Worm (Caenorhabditis elegans) whole organism, L1 larva: Measurements from ENCODE around the gene hpo-10.
A peak's percentile ranks its signal among the peaks of the same experiment; 100 is the strongest.

Experiments used
- C04F5.9 ChIP-seq: sonication (generic microtip); optimal IDR thresholded peaks from 2 replicates; lab custom pipeline; 2016; ENCODE audit warnings: missing genetic modification characterization, missing compliant biosample characterization
- C16A3.4 ChIP-seq: fragments of 150-350 bp; optimal IDR thresholded peaks from 2 replicates; lab custom pipeline; 2014; ENCODE audit warnings: missing biosample characterization, missing genetic modification characterization
- F16B12.6 ChIP-seq: fragments of 150-350 bp; optimal IDR thresholded peaks from 2 replicates; lab custom pipeline; 2014; ENCODE audit warnings: missing biosample characterization, missing genetic modification characterization
- aha-1 ChIP-seq: fragments of 150-350 bp; optimal IDR thresholded peaks from 2 replicates; lab custom pipeline; 2014; ENCODE audit warnings: missing biosample characterization, missing genetic modification characterization
- alr-1 ChIP-seq: fragments of 200-800 bp; sonication (Bioruptor generic); optimal IDR thresholded peaks from 2 replicates; lab custom pipeline; 2018; ENCODE audit warnings: borderline replicate concordance, mild to moderate bottlenecking, missing genetic modification characterization, missing compliant biosample characterization
- aly-2 ChIP-seq: fragments of 150-350 bp; optimal IDR thresholded peaks from 2 replicates; lab custom pipeline; 2014; ENCODE audit warnings: missing biosample characterization, missing genetic modification characterization
- blmp-1 ChIP-seq: fragments of 150-350 bp; optimal IDR thresholded peaks from 2 replicates; lab custom pipeline; 2014; ENCODE audit warnings: missing biosample characterization, missing genetic modification characterization
- ceh-82 ChIP-seq, 3 experiments: fragments of 150-350 bp in 1 of 3; sonication (generic microtip) in 2 of 3; optimal IDR thresholded peaks; 2 replicates each; lab custom pipeline; 2014 to 2017; ENCODE audit warnings: missing biosample characterization in 3 of 3, missing genetic modification characterization in 3 of 3
- ceh-88 ChIP-seq: fragments of 200-800 bp; sonication (Bioruptor generic); IDR thresholded peaks from 2 replicates; pipeline ENCODE4 v1.3.6; 2022; ENCODE audit warnings: missing genetic modification characterization, missing compliant biosample characterization
- ces-1 ChIP-seq: fragments of 150-350 bp; optimal IDR thresholded peaks from 2 replicates; lab custom pipeline; 2014; ENCODE audit warnings: missing biosample characterization, missing genetic modification reagents, missing genetic modification characterization
- dpl-1 ChIP-seq, 3 experiments: fragments of 150-350 bp in 2 of 3; sonication (generic microtip) in 1 of 3; optimal IDR thresholded peaks; 2 replicates each; lab custom pipeline; 2014 to 2017; ENCODE audit warnings: missing biosample characterization in 3 of 3, missing genetic modification characterization in 3 of 3, missing genetic modification reagents in 3 of 3
- dsc-1 ChIP-seq: sonication (generic microtip); optimal IDR thresholded peaks from 2 replicates; lab custom pipeline; 2016; ENCODE audit warnings: mild to moderate bottlenecking, missing genetic modification characterization, missing compliant biosample characterization
- efl-1 ChIP-seq, 4 experiments: fragments of 150-350 bp; optimal IDR thresholded peaks in 3 of 4; peaks in 1 of 4; 1 replicate in 1 of 4; 2 replicates in 3 of 4; lab custom pipeline; 2014; ENCODE audit warnings: missing biosample characterization in 2 of 4, missing genetic modification characterization in 2 of 4, missing genetic modification reagents in 2 of 4
- elt-2 ChIP-seq: sonication (generic microtip); optimal IDR thresholded peaks from 2 replicates; lab custom pipeline; 2016; ENCODE audit warnings: missing genetic modification characterization, mild to moderate bottlenecking, inconsistent platforms, missing compliant biosample characterization, missing genetic modification reagents
- elt-3 ChIP-seq, 6 experiments: fragments of 150-350 bp in 1 of 6; sonication (generic microtip); optimal IDR thresholded peaks; 2 replicates each; lab custom pipeline; 2017 to 2018; ENCODE audit warnings: missing biosample characterization in 6 of 6, missing genetic modification characterization in 6 of 6, inconsistent platforms in 1 of 6
- ets-5 ChIP-seq: fragments of 200-800 bp; sonication (Bioruptor generic); IDR thresholded peaks from 2 replicates; pipeline ENCODE4 v1.3.6; 2022; ENCODE audit warnings: missing genetic modification characterization, missing compliant biosample characterization
- fkh-8 ChIP-seq: sonication (generic microtip); optimal IDR thresholded peaks from 2 replicates; lab custom pipeline; 2016; ENCODE audit warnings: mild to moderate bottlenecking, missing genetic modification characterization, missing compliant biosample characterization
- fos-1 ChIP-seq: fragments of 150-350 bp; optimal IDR thresholded peaks from 2 replicates; lab custom pipeline; 2014; ENCODE audit warnings: missing biosample characterization, missing genetic modification characterization
- grh-1 ChIP-seq: fragments of 200-800 bp; sonication (Bioruptor generic); IDR thresholded peaks from 2 replicates; pipeline ENCODE4 v1.3.6; 2022; ENCODE audit warnings: missing genetic modification reagents, missing genetic modification characterization, missing compliant biosample characterization
- hlh-17 ChIP-seq: fragments of 200-800 bp; sonication (Bioruptor generic); optimal IDR thresholded peaks from 2 replicates; lab custom pipeline; 2018; ENCODE audit warnings: missing genetic modification characterization, mild to moderate bottlenecking, missing compliant biosample characterization, moderate library complexity, borderline replicate concordance
- hlh-4 ChIP-seq: sonication (generic microtip); optimal IDR thresholded peaks from 2 replicates; lab custom pipeline; 2016; ENCODE audit warnings: mild to moderate bottlenecking, missing genetic modification characterization, missing compliant biosample characterization
- hpl-2 ChIP-seq: fragments of 150-350 bp; optimal IDR thresholded peaks from 2 replicates; lab custom pipeline; 2014; ENCODE audit warnings: missing biosample characterization, missing genetic modification reagents, missing genetic modification characterization
- isw-1 ChIP-seq: fragments of 200-800 bp; sonication (Bioruptor generic); IDR thresholded peaks from 2 replicates; pipeline ENCODE4 v1.3.6; 2022; ENCODE audit warnings: missing genetic modification characterization, missing compliant biosample characterization
- lin-13 ChIP-seq: fragments of 150-350 bp; optimal IDR thresholded peaks from 2 replicates; lab custom pipeline; 2014; ENCODE audit warnings: missing biosample characterization, missing genetic modification reagents, missing genetic modification characterization
- lin-14 ChIP-seq: fragments of 200-800 bp; sonication (Bioruptor generic); optimal IDR thresholded peaks from 2 replicates; lab custom pipeline; 2018; ENCODE audit warnings: mild to moderate bottlenecking, missing genetic modification characterization, moderate library complexity, missing compliant biosample characterization
- lin-15B ChIP-seq: fragments of 150-350 bp; sonication (generic microtip); optimal IDR thresholded peaks from 3 replicates; lab custom pipeline; 2014; ENCODE audit warnings: missing biosample characterization, missing genetic modification characterization
- lir-3 ChIP-seq: sonication (generic microtip); optimal IDR thresholded peaks from 2 replicates; lab custom pipeline; 2016; ENCODE audit warnings: mild to moderate bottlenecking, missing genetic modification characterization, moderate library complexity, missing compliant biosample characterization; ENCODE audit not compliant: poor library complexity
- lsy-2 ChIP-seq, 2 experiments: fragments of 150-350 bp; optimal IDR thresholded peaks; 2 replicates each; lab custom pipeline; 2014; ENCODE audit warnings: missing biosample characterization in 2 of 2, missing genetic modification characterization in 2 of 2
- mdl-1 ChIP-seq, 2 experiments: fragments of 150-350 bp; optimal IDR thresholded peaks; 2 replicates each; lab custom pipeline; 2014 to 2017; ENCODE audit warnings: missing biosample characterization in 2 of 2, missing genetic modification characterization in 2 of 2, inconsistent platforms in 1 of 2
- mep-1 ChIP-seq: fragments of 150-350 bp; optimal IDR thresholded peaks from 2 replicates; lab custom pipeline; 2014; ENCODE audit warnings: missing biosample characterization, missing genetic modification characterization
- nhr-11 ChIP-seq: fragments of 150-350 bp; optimal IDR thresholded peaks from 2 replicates; lab custom pipeline; 2014; ENCODE audit warnings: missing biosample characterization, missing genetic modification characterization
- nhr-12 ChIP-seq: sonication (generic microtip); optimal IDR thresholded peaks from 2 replicates; lab custom pipeline; 2017; ENCODE audit warnings: missing biosample characterization, missing genetic modification characterization
- nhr-19 ChIP-seq: fragments of 200-800 bp; sonication (Bioruptor generic); conservative IDR thresholded peaks from 2 replicates; pipeline ENCODE4 v1.3.6; 2022; ENCODE audit warnings: missing genetic modification characterization, missing compliant biosample characterization
- nhr-20 ChIP-seq: sonication (generic microtip); optimal IDR thresholded peaks from 2 replicates; lab custom pipeline; 2016; ENCODE audit warnings: mild to moderate bottlenecking, missing genetic modification characterization, missing compliant biosample characterization
- nhr-237 ChIP-seq: fragments of 150-350 bp; optimal IDR thresholded peaks from 2 replicates; lab custom pipeline; 2014; ENCODE audit warnings: missing biosample characterization, missing genetic modification characterization
- nhr-28 ChIP-seq: fragments of 150-350 bp; optimal IDR thresholded peaks from 2 replicates; lab custom pipeline; 2014; ENCODE audit warnings: missing biosample characterization, missing genetic modification characterization
- nhr-47 ChIP-seq: sonication (generic microtip); optimal IDR thresholded peaks from 2 replicates; lab custom pipeline; 2016; ENCODE audit warnings: mild to moderate bottlenecking, missing genetic modification characterization, moderate library complexity, missing compliant biosample characterization
- nhr-71 ChIP-seq: sonication (generic microtip); optimal IDR thresholded peaks from 2 replicates; lab custom pipeline; 2016; ENCODE audit warnings: mild to moderate bottlenecking, missing genetic modification characterization, moderate library complexity, missing compliant biosample characterization
- nhr-85 ChIP-seq: sonication (generic microtip); peaks from one replicate; lab custom pipeline; 2016; ENCODE audit warnings: missing genetic modification characterization, inconsistent platforms, missing compliant biosample characterization
- nhr-90 ChIP-seq: sonication (generic microtip); optimal IDR thresholded peaks from 2 replicates; lab custom pipeline; 2016; ENCODE audit warnings: mild to moderate bottlenecking, missing genetic modification characterization, missing compliant biosample characterization; ENCODE audit not compliant: poor library complexity
- pax-3 ChIP-seq: fragments of 200-800 bp; sonication (Bioruptor generic); optimal IDR thresholded peaks from 2 replicates; lab custom pipeline; 2018; ENCODE audit warnings: mild to moderate bottlenecking, missing genetic modification characterization, moderate library complexity, missing compliant biosample characterization
- rnt-1 ChIP-seq: sonication (generic microtip); optimal IDR thresholded peaks from 2 replicates; lab custom pipeline; 2016; ENCODE audit warnings: mild to moderate bottlenecking, missing genetic modification characterization, moderate library complexity, missing compliant biosample characterization
- skn-1 ChIP-seq: fragments of 150-350 bp; optimal IDR thresholded peaks from 2 replicates; lab custom pipeline; 2014; ENCODE audit warnings: missing biosample characterization, missing genetic modification characterization
- snu-23 ChIP-seq: sonication (generic microtip); optimal IDR thresholded peaks from 2 replicates; lab custom pipeline; 2016; ENCODE audit warnings: missing genetic modification characterization, missing compliant biosample characterization
- swsn-7 ChIP-seq: sonication (generic microtip); optimal IDR thresholded peaks from 2 replicates; lab custom pipeline; 2016; ENCODE audit warnings: missing genetic modification characterization, missing compliant biosample characterization
- tbx-2 ChIP-seq: sonication (generic microtip); optimal IDR thresholded peaks from 2 replicates; lab custom pipeline; 2016; ENCODE audit warnings: missing genetic modification characterization, missing compliant biosample characterization
- unc-130 ChIP-seq: fragments of 150-350 bp; optimal IDR thresholded peaks from 2 replicates; lab custom pipeline; 2017; ENCODE audit warnings: missing biosample characterization, missing genetic modification characterization, inconsistent platforms
- unc-30 ChIP-seq: sonication (generic microtip); optimal IDR thresholded peaks from 2 replicates; lab custom pipeline; 2017; ENCODE audit warnings: missing biosample characterization, missing genetic modification characterization
- unc-86 ChIP-seq: sonication (generic microtip); optimal IDR thresholded peaks from 2 replicates; lab custom pipeline; 2016; ENCODE audit warnings: missing genetic modification characterization, missing compliant biosample characterization
- xbp-1 ChIP-seq: sonication (generic microtip); optimal IDR thresholded peaks from 2 replicates; lab custom pipeline; 2016; ENCODE audit warnings: missing genetic modification characterization, missing compliant biosample characterization
- zip-4 ChIP-seq: fragments of 200-800 bp; sonication (Bioruptor generic); optimal IDR thresholded peaks from 2 replicates; lab custom pipeline; 2018; ENCODE audit warnings: mild to moderate bottlenecking, missing genetic modification characterization, moderate library complexity, missing compliant biosample characterization
- ztf-11 ChIP-seq, 2 experiments: sonication (generic microtip); optimal IDR thresholded peaks; 2 replicates each; lab custom pipeline; 2016 to 2017; ENCODE audit warnings: missing genetic modification characterization in 2 of 2, missing biosample characterization in 1 of 2, missing compliant biosample characterization in 1 of 2

Gene hpo-10

ce11 chrIII:5925724-5926123 is 46.4 kb downstream of the hpo-10 start, which contains the start of the genes dnc-2 and bcl-7:
Gene dnc-2, minus strand, starts transcription at chrIII:5925756.
Gene bcl-7, plus strand, starts transcription at chrIII:5926086.
- TF ChIP-seq nhr-11 (tag; lab: Kevin White, UChicago) (no peak), lin-13 (GFP tag; lab: Kevin White, UChicago) (peak; percentile 8), unc-86 (peak; percentile 8), ces-1 (GFP tag; lab: Kevin White, UChicago) (no peak), lin-15B (tag; lab: Kevin White, UChicago) (peak; percentile 58), C16A3.4 (tag; lab: Kevin White, UChicago) (peak; percentile 29), efl-1 (optimal IDR thresholded peaks at IDR 0.05; lab: Kevin White, UChicago) (peak; percentile 70 to 79), efl-1 (GFP tag; optimal IDR thresholded peaks at IDR 0.05 in 1 of 2; lab: Kevin White, UChicago) (peak; percentile 66 to 92), F16B12.6 (peak; percentile 45), zip-4 (GFP tag; lab: Kevin White, UChicago) (peak; percentile 76), ztf-11 (tag; optimal IDR thresholded peaks at IDR 0.05; lab: Kevin White, UChicago) (no peak), elt-2 (tag; lab: Kevin White, UChicago) (peak; percentile 16), fkh-8 (tag; lab: Kevin White, UChicago) (no peak), ceh-82 (tag; optimal IDR thresholded peaks at IDR 0.05; lab: Kevin White, UChicago) (peak in 2 of 3 experiments; percentile 37 to 49), lsy-2 (tag; optimal IDR thresholded peaks at IDR 0.05; lab: Kevin White, UChicago) (peak; percentile 56 to 78), pax-3 (tag; lab: Kevin White, UChicago) (no peak), nhr-90 (peak; percentile 31), aha-1 (tag; lab: Kevin White, UChicago) (no peak), mdl-1 (tag; optimal IDR thresholded peaks at IDR 0.05; lab: Kevin White, UChicago) (peak in 1 of 2 experiments; percentile 21), unc-30 (tag; lab: Kevin White, UChicago) (no peak), nhr-19 (peak; percentile 51), nhr-237 (tag; lab: Kevin White, UChicago) (no peak), alr-1 (no peak), hlh-4 (tag; lab: Kevin White, UChicago) (no peak), hpl-2 (GFP tag; lab: Kevin White, UChicago) (no peak), nhr-85 (no peak), skn-1 (tag; lab: Kevin White, UChicago) (peak; percentile 62), nhr-47 (tag; lab: Kevin White, UChicago) (peak; percentile 72), lin-14 (GFP tag; lab: Kevin White, UChicago) (peak; percentile 89), ets-5 (no peak), nhr-28 (no peak), tbx-2 (tag; lab: Kevin White, UChicago) (peak; percentile 38), mep-1 (peak; percentile 59), nhr-71 (peak; percentile 69), lir-3 (tag; lab: Kevin White, UChicago) (peak; percentile 11), nhr-20 (tag; lab: Kevin White, UChicago) (peak; percentile 65), C04F5.9 (peak; percentile 2), ceh-88 (no peak), rnt-1 (tag; lab: Kevin White, UChicago) (peak; percentile 66), elt-3 (tag; optimal IDR thresholded peaks at IDR 0.05; lab: Kevin White, UChicago) (peak in 2 of 6 experiments; percentile 18 to 36), unc-130 (tag; lab: Kevin White, UChicago) (no peak), fos-1 (tag; lab: Kevin White, UChicago) (peak; percentile 31), xbp-1 (tag; lab: Kevin White, UChicago) (peak; percentile 57), dsc-1 (tag; lab: Kevin White, UChicago) (peak; percentile 60), dpl-1 (GFP tag; optimal IDR thresholded peaks at IDR 0.05; lab: Kevin White, UChicago) (peak; percentile 29 to 71 (median 53)), snu-23 (GFP tag; lab: Kevin White, UChicago) (peak; percentile 75), hlh-17 (GFP tag; lab: Kevin White, UChicago) (no peak), blmp-1 (tag; lab: Kevin White, UChicago) (peak; percentile 51), isw-1 (GFP tag; lab: Robert Waterston, UW) (no peak; the same call in 1 of the 2 replicates), nhr-12 (no peak), swsn-7 (tag; lab: Kevin White, UChicago) (peak; percentile 63), aly-2 (tag; lab: Kevin White, UChicago) (no peak), grh-1 (GFP tag; lab: Robert Waterston, UW) (no peak)
